Fruit fly (Drosophila melanogaster): ENCODE data around the gene CG9427.

CG9427 gene

DNA sequence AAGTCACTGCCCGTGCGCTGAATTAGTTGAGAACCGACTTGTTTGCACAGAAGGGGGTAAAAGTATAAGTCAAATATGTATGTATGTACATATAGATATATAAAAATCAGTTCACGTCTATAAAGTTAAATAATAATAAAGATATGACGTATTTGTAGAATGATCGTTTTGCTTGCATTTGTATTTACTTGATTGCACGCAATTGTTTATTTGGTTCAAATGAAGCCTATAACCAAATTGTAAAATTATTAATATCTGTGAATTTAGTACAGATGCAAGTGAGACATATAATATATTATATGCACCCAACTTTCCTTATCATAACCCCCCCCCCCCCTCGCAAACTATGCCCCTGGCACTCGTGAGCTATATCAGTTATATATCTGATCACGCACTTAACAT is 26.2 kb downstream of the CG9427 start (continued):
- peak; percentile 6 for TF ChIP-seq zen (tag; optimal IDR thresholded peaks at IDR 0.05)
- no peak for TF ChIP-seq slp2 (GFP tag; optimal IDR thresholded peaks at IDR 0.05)
- TF ChIP-seq inv (GFP tag; IDR thresholded peaks at IDR 0.05; ENCODE audit: partially characterized antibody): no peak
- peak; percentile 85 for TF ChIP-seq grn (GFP tag; optimal IDR thresholded peaks at IDR 0.05)
- TF ChIP-seq da (GFP tag; optimal IDR thresholded peaks at IDR 0.05): no peak
- TF ChIP-seq D19B (GFP tag; optimal IDR thresholded peaks at IDR 0.05): peak; percentile 41
- TF ChIP-seq MESR4 (GFP tag; optimal IDR thresholded peaks at IDR 0.05): no peak
- peak; percentile 58 for TF ChIP-seq CG13894 (tag; optimal IDR thresholded peaks at IDR 0.05)
- TF ChIP-seq CG33213 (GFP tag; optimal IDR thresholded peaks at IDR 0.05): no peak
- no peak for TF ChIP-seq CG1832 (GFP tag; optimal IDR thresholded peaks at IDR 0.05)
- no peak for TF ChIP-seq kah (GFP tag; optimal IDR thresholded peaks at IDR 0.05)
- TF ChIP-seq gem (tag; optimal IDR thresholded peaks at IDR 0.05): peak; percentile 57
- no peak for TF ChIP-seq ttk (GFP tag; IDR thresholded peaks at IDR 0.05)
- peak; percentile 78 for TF ChIP-seq cwo (GFP tag; optimal IDR thresholded peaks at IDR 0.05)
- TF ChIP-seq CG7556 (GFP tag; optimal IDR thresholded peaks at IDR 0.05): peak; percentile 28
- TF ChIP-seq Bgb (GFP tag; IDR thresholded peaks at IDR 0.05; ENCODE audit: partially characterized antibody): no peak
- TF ChIP-seq Gsc (GFP tag; IDR thresholded peaks at IDR 0.05): no peak
- TF ChIP-seq MBD-R2 (GFP tag; IDR thresholded peaks at IDR 0.05): peak; percentile 11; the same call in 1 of the 2 replicates
- peak; percentile 25 for TF ChIP-seq lilli (GFP tag; optimal IDR thresholded peaks at IDR 0.05)
- no peak for TF ChIP-seq CG4404 (GFP tag; IDR thresholded peaks at IDR 0.05)
- TF ChIP-seq crc (GFP tag; optimal IDR thresholded peaks at IDR 0.05): no peak
- TF ChIP-seq repo (GFP tag; optimal IDR thresholded peaks at IDR 0.05): no peak
- TF ChIP-seq lola (GFP tag; optimal IDR thresholded peaks at IDR 0.05): peak in 1 of 3 experiments; percentile 8
- TF ChIP-seq tin (GFP tag; optimal IDR thresholded peaks at IDR 0.05): no peak
- TF ChIP-seq NC2β (GFP tag; optimal IDR thresholded peaks at IDR 0.05): no peak
- TF ChIP-seq Blimp-1 (GFP tag; optimal IDR thresholded peaks at IDR 0.05): peak; percentile 41
- TF ChIP-seq CG16815 (GFP tag; optimal IDR thresholded peaks at IDR 0.05): peak; percentile 12
- no peak for TF ChIP-seq vfl (GFP tag; optimal IDR thresholded peaks at IDR 0.05)
- TF ChIP-seq CG43689 (GFP tag; IDR thresholded peaks at IDR 0.05): no peak
- TF ChIP-seq NfI (GFP tag; optimal IDR thresholded peaks at IDR 0.05): peak; percentile 2
- no peak for TF ChIP-seq seq (GFP tag; IDR thresholded peaks at IDR 0.05)
- no peak for TF ChIP-seq ftz-f1 (GFP tag; optimal IDR thresholded peaks at IDR 0.05)
- TF ChIP-seq luna (GFP tag; optimal IDR thresholded peaks at IDR 0.05): no peak
- no peak for TF ChIP-seq Bteb2 (GFP tag; optimal IDR thresholded peaks at IDR 0.05)
- TF ChIP-seq HLH54F (GFP tag; optimal IDR thresholded peaks at IDR 0.05): no peak
- no peak; the same call in 2 of the 3 replicates for TF ChIP-seq CG11456 (GFP tag; IDR thresholded peaks at IDR 0.05)
- no peak for TF ChIP-seq wor (GFP tag; IDR thresholded peaks at IDR 0.05)
- TF ChIP-seq Sox102F (GFP tag; optimal IDR thresholded peaks at IDR 0.05): peak; percentile 23
- no peak for TF ChIP-seq Rx (GFP tag; IDR thresholded peaks at IDR 0.05)
- TF ChIP-seq Neu2 (GFP tag; optimal IDR thresholded peaks at IDR 0.05; ENCODE audit: borderline replicate concordance): no peak
- no peak for TF ChIP-seq toy (GFP tag; IDR thresholded peaks at IDR 0.05)
- TF ChIP-seq CG1529 (GFP tag; optimal IDR thresholded peaks at IDR 0.05): peak; percentile 15
- no peak for TF ChIP-seq corto (GFP tag; optimal IDR thresholded peaks at IDR 0.05)
- no peak for TF ChIP-seq CG7786 (GFP tag; optimal IDR thresholded peaks at IDR 0.05)
- TF ChIP-seq Dp (GFP tag; optimal IDR thresholded peaks at IDR 0.05): no peak
- TF ChIP-seq CG15269 (tag; optimal IDR thresholded peaks at IDR 0.05): peak; percentile 9
- peak; percentile 2 for TF ChIP-seq sd (tag; optimal IDR thresholded peaks at IDR 0.05)
- no peak for TF ChIP-seq Vsx1 (GFP tag; optimal IDR thresholded peaks at IDR 0.05)
- peak; percentile 39 for TF ChIP-seq CG6813 (GFP tag; optimal IDR thresholded peaks at IDR 0.05)
- no peak for TF ChIP-seq CG4820 (GFP tag; optimal IDR thresholded peaks at IDR 0.05)
- TF ChIP-seq CG14860 (GFP tag; IDR thresholded peaks at IDR 0.05; ENCODE audit: partially characterized antibody): no peak

Data from whole organism, embryonic.